Worm (Caenorhabditis elegans): ENCODE measurements around the gene AC3.12.

Gene AC3.12

DNA sequence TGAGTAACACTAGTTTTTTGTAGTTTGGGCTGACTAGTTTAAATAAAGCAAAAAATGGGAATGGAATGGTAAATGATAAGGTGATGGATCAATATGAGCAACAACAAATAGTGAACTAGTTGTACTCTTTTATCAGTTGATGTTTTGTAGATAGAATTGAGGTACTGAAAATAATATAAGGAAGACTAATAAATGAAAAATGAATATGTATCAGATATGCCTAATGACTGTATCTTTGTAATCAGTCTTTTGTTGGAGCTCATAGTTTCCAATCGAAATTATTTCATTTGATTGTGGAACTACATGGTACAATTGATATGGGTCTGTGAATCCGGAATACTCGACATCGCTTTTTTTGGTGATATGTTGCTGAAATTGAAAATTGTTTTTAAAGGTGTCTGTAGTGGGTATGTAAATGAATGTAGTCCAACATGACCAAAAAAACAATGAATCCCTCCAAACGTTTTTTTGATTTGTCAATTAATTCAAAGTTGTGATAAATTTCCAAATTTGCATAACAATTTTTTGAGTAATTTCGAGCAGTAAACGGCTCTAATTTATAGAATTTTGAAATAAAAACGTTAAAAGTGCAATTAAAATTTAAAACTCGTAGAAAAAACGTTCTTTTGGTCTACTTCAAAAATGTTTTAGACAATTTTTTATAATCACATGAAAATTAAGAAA is 31.0 kb upstream of the AC3.12 start, which contains the start of gene F15H10.12:
TSS of gene F15H10.12 (minus strand) at position 51 of the 684 bp plus-strand sequence.
- no peak for TF ChIP-seq ceh-36 (tag; optimal IDR thresholded peaks at IDR 0.05)
- TF ChIP-seq tbx-11 (GFP tag; IDR thresholded peaks at IDR 0.05), result no peak
- TF ChIP-seq hmg-4 (GFP tag; optimal IDR thresholded peaks at IDR 0.05), result no peak
- no peak for TF ChIP-seq hnd-1 (tag; optimal IDR thresholded peaks at IDR 0.05)

DNA sequence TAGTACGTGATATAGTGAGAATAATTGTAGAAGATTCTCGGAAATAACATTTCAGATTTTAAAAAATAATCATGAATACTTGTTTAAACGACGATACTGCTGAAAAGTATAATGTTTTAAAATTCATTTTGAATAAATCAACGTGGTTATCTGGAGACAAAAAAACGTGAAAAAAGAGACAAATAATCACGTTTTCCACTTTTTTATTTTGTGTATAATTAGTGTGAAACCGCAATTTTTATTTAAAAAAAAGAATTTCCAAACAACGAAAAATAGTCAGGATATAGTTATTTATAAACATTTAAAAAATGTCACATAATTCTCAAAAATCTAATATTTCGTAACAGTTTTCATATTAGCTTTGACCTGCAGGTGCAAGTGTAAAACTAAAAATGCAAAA is 27.1 kb upstream of the AC3.12 start, which contains the start of gene F15H10.7:
TSS of gene F15H10.7 (minus strand) at position 101 of the 400 bp plus-strand sequence.
- TF ChIP-seq ets-7 (tag; optimal IDR thresholded peaks at IDR 0.05) (no peak), hnd-1 (tag; optimal IDR thresholded peaks at IDR 0.05) (no peak), ceh-36 (tag; optimal IDR thresholded peaks at IDR 0.05) (no peak), aly-1 (tag; optimal IDR thresholded peaks at IDR 0.05) (no peak), sea-1 (GFP tag; conservative IDR thresholded peaks at IDR 0.05) (no peak), scrt-1 (GFP tag; IDR thresholded peaks at IDR 0.05) (no peak), hmg-4 (GFP tag; optimal IDR thresholded peaks at IDR 0.05) (no peak), F13C5.2 (tag; optimal IDR thresholded peaks at IDR 0.05) (no peak), pes-1 (GFP tag; IDR thresholded peaks at IDR 0.05) (no peak), tra-4 (tag; optimal IDR thresholded peaks at IDR 0.05) (no peak), ceh-13 (GFP tag; optimal IDR thresholded peaks at IDR 0.05) (no peak), ama-1 (optimal IDR thresholded peaks at IDR 0.05) (no peak), tbx-37 (GFP tag; conservative IDR thresholded peaks at IDR 0.05) (no peak), hmbx-1 (tag; optimal IDR thresholded peaks at IDR 0.05) (no peak), tbx-11 (GFP tag; IDR thresholded peaks at IDR 0.05) (no peak), B0310.2 (tag; optimal IDR thresholded peaks at IDR 0.05) (no peak), flt-1 (GFP tag; IDR thresholded peaks at IDR 0.05) (no peak)

DNA sequence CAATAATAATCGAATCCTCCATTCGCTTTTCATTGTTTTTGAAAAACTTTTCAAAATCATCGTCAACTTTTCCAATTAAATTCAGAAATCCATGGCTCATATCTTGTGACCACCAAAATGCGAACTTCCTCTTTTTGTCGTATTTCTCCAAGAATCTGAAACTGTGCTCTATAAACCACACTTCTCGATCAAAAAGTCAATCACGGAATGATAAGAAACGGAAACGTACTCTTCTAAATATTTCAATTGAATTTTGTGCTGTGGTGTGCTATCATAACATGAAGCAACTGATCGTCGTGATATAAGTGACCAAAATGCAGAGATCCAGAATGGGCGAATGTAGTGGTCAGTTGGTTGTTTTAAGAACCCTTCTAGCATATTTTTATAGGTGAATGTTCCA is 25.5 kb upstream of the AC3.12 start:
- TF ChIP-seq ama-1 (optimal IDR thresholded peaks at IDR 0.05) (no peak), sea-1 (GFP tag; conservative IDR thresholded peaks at IDR 0.05) (no peak), hmbx-1 (tag; optimal IDR thresholded peaks at IDR 0.05) (no peak), scrt-1 (GFP tag; IDR thresholded peaks at IDR 0.05) (no peak), ets-7 (tag; optimal IDR thresholded peaks at IDR 0.05) (no peak), tbx-37 (GFP tag; conservative IDR thresholded peaks at IDR 0.05) (no peak), hmg-4 (GFP tag; optimal IDR thresholded peaks at IDR 0.05) (no peak), F13C5.2 (tag; optimal IDR thresholded peaks at IDR 0.05) (no peak), ceh-13 (GFP tag; optimal IDR thresholded peaks at IDR 0.05) (no peak), B0310.2 (tag; optimal IDR thresholded peaks at IDR 0.05) (no peak), tbx-11 (GFP tag; IDR thresholded peaks at IDR 0.05) (no peak), hnd-1 (tag; optimal IDR thresholded peaks at IDR 0.05) (no peak), aly-1 (tag; optimal IDR thresholded peaks at IDR 0.05) (no peak), flt-1 (GFP tag; IDR thresholded peaks at IDR 0.05) (no peak), pes-1 (GFP tag; IDR thresholded peaks at IDR 0.05) (no peak), ceh-36 (tag; optimal IDR thresholded peaks at IDR 0.05) (no peak), tra-4 (tag; optimal IDR thresholded peaks at IDR 0.05) (no peak)

DNA sequence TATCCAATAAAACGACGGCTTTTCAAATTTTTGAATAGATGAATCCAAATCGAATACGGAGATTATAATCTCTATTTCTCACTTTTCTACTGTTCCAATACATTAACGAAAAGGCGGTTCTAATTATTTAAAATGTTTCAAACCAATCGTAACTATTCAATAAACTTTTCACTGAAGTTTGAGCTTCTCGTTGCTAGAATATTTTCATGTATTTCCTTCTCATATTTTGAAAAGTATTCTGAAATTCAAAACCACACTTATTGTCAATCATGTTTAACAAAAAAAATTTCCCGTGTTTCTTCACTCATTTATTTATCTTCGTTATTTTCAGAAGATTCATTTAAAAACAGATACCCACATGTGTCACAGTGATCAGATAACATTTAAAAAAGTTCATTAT is 23.6 kb upstream of the AC3.12 start, which contains the start of gene F15H10.8:
TSS of gene F15H10.8 (minus strand) at position 101 of the 400 bp plus-strand sequence.
- TF ChIP-seq ceh-36 (tag; optimal IDR thresholded peaks at IDR 0.05) (no peak), ceh-13 (GFP tag; optimal IDR thresholded peaks at IDR 0.05) (no peak), sea-1 (GFP tag; conservative IDR thresholded peaks at IDR 0.05) (no peak)

DNA sequence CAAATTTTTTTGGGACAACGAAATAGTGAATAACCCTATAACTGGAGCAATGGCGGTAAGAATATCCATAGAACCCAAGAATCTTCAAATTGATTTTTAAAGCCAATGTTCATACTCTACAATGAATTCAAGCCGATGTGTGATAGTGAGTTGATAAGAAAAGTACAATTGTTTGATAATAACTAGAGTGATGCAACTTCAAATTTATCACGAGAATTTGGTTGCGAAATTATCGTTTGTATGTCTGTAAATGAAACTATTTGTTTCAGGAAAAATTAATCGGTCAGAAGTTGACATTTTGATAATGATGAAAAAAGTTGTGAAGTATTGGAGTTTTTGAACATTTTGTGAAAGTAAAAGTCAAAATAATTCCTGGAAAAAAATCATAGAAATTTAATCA is 20.1 kb upstream of the AC3.12 start:
- TF ChIP-seq ceh-13 (GFP tag; optimal IDR thresholded peaks at IDR 0.05), result no peak
- no peak for TF ChIP-seq aly-1 (tag; optimal IDR thresholded peaks at IDR 0.05)
- no peak for TF ChIP-seq pes-1 (GFP tag; IDR thresholded peaks at IDR 0.05)
- TF ChIP-seq sea-1 (GFP tag; conservative IDR thresholded peaks at IDR 0.05), result no peak
- TF ChIP-seq ets-7 (tag; optimal IDR thresholded peaks at IDR 0.05), result no peak
- no peak for TF ChIP-seq tbx-11 (GFP tag; IDR thresholded peaks at IDR 0.05)
- TF ChIP-seq F13C5.2 (tag; optimal IDR thresholded peaks at IDR 0.05), result no peak
- TF ChIP-seq hmbx-1 (tag; optimal IDR thresholded peaks at IDR 0.05), result no peak
- no peak for TF ChIP-seq ama-1 (optimal IDR thresholded peaks at IDR 0.05)
- no peak for TF ChIP-seq B0310.2 (tag; optimal IDR thresholded peaks at IDR 0.05)
- TF ChIP-seq hnd-1 (tag; optimal IDR thresholded peaks at IDR 0.05), result no peak
- TF ChIP-seq hmg-4 (GFP tag; optimal IDR thresholded peaks at IDR 0.05), result no peak
- TF ChIP-seq ceh-36 (tag; optimal IDR thresholded peaks at IDR 0.05), result no peak
- TF ChIP-seq tbx-37 (GFP tag; conservative IDR thresholded peaks at IDR 0.05), result no peak

DNA sequence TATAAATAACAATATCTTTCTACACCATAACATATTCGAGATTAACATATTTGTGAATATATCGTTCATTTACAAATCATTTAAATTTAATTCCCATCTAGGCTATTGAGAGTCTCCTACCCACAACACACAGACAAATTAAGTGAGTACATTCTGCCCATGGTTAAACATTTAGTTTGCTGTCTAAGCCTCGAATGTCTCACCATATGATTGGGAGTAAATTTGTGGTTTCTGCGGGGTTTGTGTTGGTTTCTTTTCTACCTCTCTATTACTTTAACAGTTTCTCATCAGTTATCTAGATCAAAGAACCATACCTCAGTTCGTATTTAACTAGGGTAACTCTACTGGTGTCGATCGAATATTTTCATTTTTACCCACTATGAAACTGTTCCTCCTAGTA is 19.2 kb upstream of the AC3.12 start, which contains the start of gene ugt-2:
TSS of gene ugt-2 (plus strand) at position 371 of the 400 bp plus-strand sequence.
- TF ChIP-seq hmg-4 (GFP tag; optimal IDR thresholded peaks at IDR 0.05), result no peak
- TF ChIP-seq scrt-1 (GFP tag; IDR thresholded peaks at IDR 0.05), result no peak
- TF ChIP-seq sea-1 (GFP tag; conservative IDR thresholded peaks at IDR 0.05), result no peak
- TF ChIP-seq ets-7 (tag; optimal IDR thresholded peaks at IDR 0.05), result no peak
- no peak for TF ChIP-seq B0310.2 (tag; optimal IDR thresholded peaks at IDR 0.05)
- TF ChIP-seq ceh-13 (GFP tag; optimal IDR thresholded peaks at IDR 0.05), result no peak
- no peak for TF ChIP-seq tbx-11 (GFP tag; IDR thresholded peaks at IDR 0.05)
- TF ChIP-seq F13C5.2 (tag; optimal IDR thresholded peaks at IDR 0.05), result no peak
- no peak for TF ChIP-seq hnd-1 (tag; optimal IDR thresholded peaks at IDR 0.05)
- no peak for TF ChIP-seq aly-1 (tag; optimal IDR thresholded peaks at IDR 0.05)
- TF ChIP-seq tra-4 (tag; optimal IDR thresholded peaks at IDR 0.05), result no peak
- no peak for TF ChIP-seq hmbx-1 (tag; optimal IDR thresholded peaks at IDR 0.05)
- TF ChIP-seq flt-1 (GFP tag; IDR thresholded peaks at IDR 0.05), result no peak
- no peak for TF ChIP-seq pes-1 (GFP tag; IDR thresholded peaks at IDR 0.05)
- no peak for TF ChIP-seq tbx-37 (GFP tag; conservative IDR thresholded peaks at IDR 0.05)
- no peak for TF ChIP-seq ama-1 (optimal IDR thresholded peaks at IDR 0.05)
- TF ChIP-seq ceh-36 (tag; optimal IDR thresholded peaks at IDR 0.05), result no peak

DNA sequence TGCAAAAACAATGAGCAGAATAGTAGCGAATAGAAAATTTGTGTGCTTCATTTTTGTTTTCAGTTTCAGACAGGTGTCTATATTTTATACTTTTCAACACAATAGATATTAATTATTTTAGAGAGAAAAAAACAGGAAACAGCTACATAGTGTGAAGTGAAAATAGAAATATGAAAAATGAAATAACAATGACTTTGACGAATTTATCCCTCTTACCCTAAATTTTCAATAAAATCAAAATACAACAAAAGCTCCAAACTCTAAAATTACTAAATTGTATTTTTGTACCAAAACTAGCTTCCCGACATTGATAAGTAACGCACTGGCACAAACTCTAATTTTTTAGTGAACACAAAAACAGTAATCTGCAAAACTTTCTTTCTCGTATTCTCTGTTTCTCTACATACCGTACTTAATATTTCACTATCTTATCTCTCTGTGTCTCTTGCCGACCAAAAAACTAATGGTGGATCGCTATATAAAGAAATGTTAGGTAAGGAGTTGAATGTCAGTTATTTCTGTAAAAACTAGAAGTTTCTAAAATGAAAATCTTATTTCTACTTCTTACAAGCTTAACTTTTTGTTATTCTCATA is 16.1 kb upstream of the AC3.12 start, which contains the start of the genes col-151 and ugt-1:
TSS of gene col-151 (minus strand) at position 51 of the 594 bp plus-strand sequence.
TSS of gene ugt-1 (plus strand) at position 491 of the 594 bp plus-strand sequence.
- TF ChIP-seq ceh-36 (tag; optimal IDR thresholded peaks at IDR 0.05) (no peak), aly-1 (tag; optimal IDR thresholded peaks at IDR 0.05) (no peak), B0310.2 (tag; optimal IDR thresholded peaks at IDR 0.05) (no peak), tbx-11 (GFP tag; IDR thresholded peaks at IDR 0.05) (no peak), scrt-1 (GFP tag; IDR thresholded peaks at IDR 0.05) (no peak)

All from whole organism, early embryonic.